Worm (Caenorhabditis elegans): ENCODE results near the gene C05D12.4.

Gene C05D12.4

ce11 chrII:11424579-11425316 is 6.9 kb upstream of the C05D12.4 start, which contains the start of gene C05D12.3:
TSS of gene C05D12.3 (plus strand) at chrII:11425266.
- TF ChIP-seq dox-1 (GFP tag; IDR thresholded peaks at IDR 0.05): no peak
- TF ChIP-seq egl-18 (GFP tag; IDR thresholded peaks at IDR 0.05): no peak
- peak; percentile 33 for TF ChIP-seq nhr-80 (tag; optimal IDR thresholded peaks at IDR 0.05)
- TF ChIP-seq madf-10 (tag; optimal IDR thresholded peaks at IDR 0.05): no peak
- no peak for TF ChIP-seq zfh-2 (GFP tag; conservative IDR thresholded peaks at IDR 0.05)

ce11 chrII:11427322-11427721 is 4.4 kb upstream of the C05D12.4 start:
- peak; percentile 27 for TF ChIP-seq atf-7 (tag; optimal IDR thresholded peaks at IDR 0.05)
- TF ChIP-seq madf-3 (GFP tag; IDR thresholded peaks at IDR 0.05): no peak
- 0 out of 2 replicates have a peak, but pooled peaks have one; percentile 41 for TF ChIP-seq dox-1 (GFP tag; IDR thresholded peaks at IDR 0.05)
- TF ChIP-seq ets-4 (GFP tag; optimal IDR thresholded peaks at IDR 0.05): peak; percentile 47
- peak; percentile 91 for TF ChIP-seq nhr-80 (tag; optimal IDR thresholded peaks at IDR 0.05)
- TF ChIP-seq let-607 (tag; optimal IDR thresholded peaks at IDR 0.05): peak in 1 of 2 experiments; percentile 15
- no peak for TF ChIP-seq K12H6.12 (tag; optimal IDR thresholded peaks at IDR 0.05)

- no peak for TF ChIP-seq dox-1 (GFP tag; IDR thresholded peaks at IDR 0.05)
- TF ChIP-seq nhr-80 (tag; optimal IDR thresholded peaks at IDR 0.05): peak; percentile 48
- TF ChIP-seq repo-1 (tag; optimal IDR thresholded peaks at IDR 0.05): no peak
- TF ChIP-seq B0336.3 (GFP tag; IDR thresholded peaks at IDR 0.05): no peak
- TF ChIP-seq F10E7.11 (tag; optimal IDR thresholded peaks at IDR 0.05): no peak
- TF ChIP-seq zim-3 (tag; optimal IDR thresholded peaks at IDR 0.05): no peak
- TF ChIP-seq hmg-1.2 (GFP tag; IDR thresholded peaks at IDR 0.05): no peak
- TF ChIP-seq mcd-1 (GFP tag; IDR thresholded peaks at IDR 0.05): no peak
- TF ChIP-seq K11D2.4 (GFP tag; IDR thresholded peaks at IDR 0.05): no peak
These were observed 3.1 kb upstream of the C05D12.4 start for ce11 chrII:11428599-11428998.

ce11 chrII:11433942-11434341 is 2.3 kb downstream of the C05D12.4 start, which contains the start of gene C05D12.5:
TSS of gene C05D12.5 (plus strand) at chrII:11434242.
- TF ChIP-seq repo-1 (tag; optimal IDR thresholded peaks at IDR 0.05) (no peak), rcor-1 (GFP tag; IDR thresholded peaks at IDR 0.05) (no peak), unc-130 (GFP tag; optimal IDR thresholded peaks at IDR 0.05) (no peak), ztf-25 (GFP tag; IDR thresholded peaks at IDR 0.05) (no peak), F55B11.4 (tag; optimal IDR thresholded peaks at IDR 0.05; ENCODE audit: borderline replicate concordance, insufficient read depth) (no peak), lin-35 (GFP tag; optimal IDR thresholded peaks at IDR 0.05) (no peak)

- TF ChIP-seq nhr-80 (tag; optimal IDR thresholded peaks at IDR 0.05): peak; percentile 96
- no peak for TF ChIP-seq F39B2.1 (GFP tag; IDR thresholded peaks at IDR 0.05)
These were observed 6.7 kb downstream of the C05D12.4 start, which contains the start of gene vha-6 for ce11 chrII:11438417-11438816. TSS of gene vha-6 (minus strand) at chrII:11438452.

- no peak for TF ChIP-seq egl-18 (GFP tag; IDR thresholded peaks at IDR 0.05)
- TF ChIP-seq hrde-1 (tag; optimal IDR thresholded peaks at IDR 0.05; ENCODE audit: borderline replicate concordance): no peak
- TF ChIP-seq C06A6.2 (GFP tag; conservative IDR thresholded peaks at IDR 0.05): no peak
- TF ChIP-seq F33H1.4 (GFP tag; IDR thresholded peaks at IDR 0.05): peak; percentile 26
- TF ChIP-seq let-607 (tag; optimal IDR thresholded peaks at IDR 0.05): no peak
- TF ChIP-seq attf-3 (GFP tag; conservative IDR thresholded peaks at IDR 0.05): peak; percentile 89
- no peak for TF ChIP-seq lag-1 (GFP tag; IDR thresholded peaks at IDR 0.05)
- no peak for TF ChIP-seq nfyb-1 (GFP tag; IDR thresholded peaks at IDR 0.05)
- no peak for TF ChIP-seq ccch-3 (GFP tag; optimal IDR thresholded peaks at IDR 0.05)
- no peak for TF ChIP-seq nhr-80 (tag; optimal IDR thresholded peaks at IDR 0.05)
- no peak for TF ChIP-seq akir-1 (GFP tag; optimal IDR thresholded peaks at IDR 0.05)
- TF ChIP-seq attf-5 (GFP tag; optimal IDR thresholded peaks at IDR 0.05): peak; percentile 21
- TF ChIP-seq him-1 (tag; optimal IDR thresholded peaks at IDR 0.05): no peak
- no peak for TF ChIP-seq ZK185.1 (tag; optimal IDR thresholded peaks at IDR 0.05; ENCODE audit: poor library complexity, severe bottlenecking)
- no peak for TF ChIP-seq nhr-179 (tag; optimal IDR thresholded peaks at IDR 0.05)
- 0 out of 2 replicates have a peak, but pooled peaks have one; percentile 4 for TF ChIP-seq hmg-1.2 (GFP tag; IDR thresholded peaks at IDR 0.05)
- peak; percentile 16 for TF ChIP-seq lsl-1 (GFP tag; optimal IDR thresholded peaks at IDR 0.05)
- no peak for TF ChIP-seq F49E8.2 (tag; optimal IDR thresholded peaks at IDR 0.05; ENCODE audit: insufficient read depth)
These were observed 8.6 kb downstream of the C05D12.4 start, which contains the start of gene VW02B12L.2 for ce11 chrII:11440265-11440664. TSS of gene VW02B12L.2 (minus strand) at chrII:11440329.

All from whole organism, young adult.